Worm (Caenorhabditis elegans): ENCODE results near the gene B0280.9.

Gene B0280.9

DNA sequence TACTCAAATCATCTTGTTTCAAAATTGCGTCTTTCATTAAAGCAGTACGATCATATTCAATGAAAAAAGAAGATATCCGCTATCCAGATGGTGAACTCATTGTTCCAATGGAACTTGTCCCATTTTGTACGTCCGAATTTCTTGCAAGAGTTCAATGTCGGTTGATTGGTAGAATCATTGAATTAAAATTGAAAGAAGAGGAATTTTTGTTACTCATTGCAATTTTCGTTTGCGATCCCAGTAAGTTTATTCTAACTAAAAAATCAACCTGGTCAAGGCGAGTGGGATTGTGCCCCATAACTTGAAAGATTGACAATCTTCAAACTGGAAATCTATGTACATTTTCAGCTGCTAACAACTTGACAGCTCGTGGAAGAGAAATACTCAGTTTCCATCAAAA is 26.2 kb downstream of the B0280.9 start:
- no peak for TF ChIP-seq ceh-43 (GFP tag; optimal IDR thresholded peaks at IDR 0.05)
- no peak for TF ChIP-seq lin-13 (tag; optimal IDR thresholded peaks at IDR 0.05)
- TF ChIP-seq flh-1 (GFP tag; optimal IDR thresholded peaks at IDR 0.05): no peak
- no peak for TF ChIP-seq elt-1 (tag; optimal IDR thresholded peaks at IDR 0.05; ENCODE audit: borderline replicate concordance, insufficient read depth)
- TF ChIP-seq mab-5 (tag; optimal IDR thresholded peaks at IDR 0.05): no peak
- no peak for TF ChIP-seq sptf-1 (tag; optimal IDR thresholded peaks at IDR 0.05)
- TF ChIP-seq elt-3 (tag; optimal IDR thresholded peaks at IDR 0.05): no peak
- TF ChIP-seq ham-2 (GFP tag; optimal IDR thresholded peaks at IDR 0.05): no peak
- no peak for TF ChIP-seq unc-62 (GFP tag; optimal IDR thresholded peaks at IDR 0.05)
- TF ChIP-seq mls-2 (tag; optimal IDR thresholded peaks at IDR 0.05): no peak

DNA sequence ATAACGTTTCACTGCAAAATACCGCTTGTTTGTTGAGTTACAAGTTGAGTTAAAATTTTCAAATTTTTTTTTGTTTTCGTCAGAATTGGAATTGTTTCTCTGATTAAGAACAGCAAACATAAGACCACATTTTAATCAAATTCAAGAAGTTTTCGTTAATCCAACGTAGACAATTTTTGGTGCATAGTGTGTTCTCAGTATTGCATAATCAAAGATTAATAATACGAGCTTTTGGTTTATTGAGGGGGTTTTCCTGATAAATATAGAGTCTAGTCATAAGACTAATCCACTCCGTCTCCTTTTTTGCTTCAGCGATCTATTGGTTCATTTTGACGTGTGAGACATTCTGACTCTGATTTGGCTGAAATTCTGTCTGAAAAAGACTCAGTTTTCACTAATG is 27.5 kb downstream of the B0280.9 start, which contains the start of gene nhr-9:
Gene nhr-9, plus strand, starts transcription at position 307 of the 400 bp plus-strand sequence.
- TF ChIP-seq unc-39 (tag; optimal IDR thresholded peaks at IDR 0.05) (no peak), hlh-1 (tag; optimal IDR thresholded peaks at IDR 0.05) (no peak), pha-4 (tag; optimal IDR thresholded peaks at IDR 0.05) (no peak), bed-3 (GFP tag; optimal IDR thresholded peaks at IDR 0.05) (no peak), flh-1 (GFP tag; optimal IDR thresholded peaks at IDR 0.05) (no peak), ces-1 (GFP tag; optimal IDR thresholded peaks at IDR 0.05) (no peak), ham-2 (GFP tag; optimal IDR thresholded peaks at IDR 0.05) (no peak), lsy-2 (tag; optimal IDR thresholded peaks at IDR 0.05) (no peak), lin-32 (GFP tag; optimal IDR thresholded peaks at IDR 0.05) (no peak), mls-2 (tag; optimal IDR thresholded peaks at IDR 0.05) (no peak), M03D4.4 (tag; optimal IDR thresholded peaks at IDR 0.05) (no peak), ztf-11 (tag; optimal IDR thresholded peaks at IDR 0.05) (no peak), elt-3 (tag; optimal IDR thresholded peaks at IDR 0.05) (no peak), tbx-8 (GFP tag; optimal IDR thresholded peaks at IDR 0.05) (no peak), unc-120 (tag; optimal IDR thresholded peaks at IDR 0.05; ENCODE audit: poor library complexity, severe bottlenecking) (no peak)

DNA sequence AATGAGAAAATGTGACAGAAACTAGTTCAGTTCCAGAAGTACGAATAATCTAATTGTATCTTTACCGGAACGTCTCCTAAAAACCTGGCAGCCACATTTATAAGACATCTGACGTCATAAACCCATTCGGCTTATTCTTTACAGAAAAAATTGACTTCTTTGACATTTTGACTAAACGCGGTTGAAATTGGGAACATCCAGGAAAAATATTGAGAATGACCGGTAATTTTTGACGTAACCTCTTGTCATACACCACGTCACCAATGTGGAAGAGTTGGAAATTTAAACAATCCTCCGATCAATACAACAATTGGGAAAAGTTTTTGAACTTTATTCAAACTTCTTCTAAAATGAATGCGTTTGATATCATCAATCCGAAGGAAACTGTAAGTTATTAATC is 31.7 kb downstream of the B0280.9 start, which contains the start of gene ZK418.2:
Gene ZK418.2, plus strand, starts transcription at position 301 of the 400 bp plus-strand sequence.
- no peak for TF ChIP-seq bed-3 (GFP tag; optimal IDR thresholded peaks at IDR 0.05)
- no peak for TF ChIP-seq elt-1 (tag; optimal IDR thresholded peaks at IDR 0.05; ENCODE audit: borderline replicate concordance, insufficient read depth)
- TF ChIP-seq unc-62 (GFP tag; optimal IDR thresholded peaks at IDR 0.05): no peak
- no peak for TF ChIP-seq M03D4.4 (tag; optimal IDR thresholded peaks at IDR 0.05)
- TF ChIP-seq drap-1 (GFP tag; optimal IDR thresholded peaks at IDR 0.05): no peak
- no peak for TF ChIP-seq cnd-1 (tag; optimal IDR thresholded peaks at IDR 0.05)
- TF ChIP-seq nhr-76 (tag; optimal IDR thresholded peaks at IDR 0.05): no peak
- no peak for TF ChIP-seq zip-8 (tag; optimal IDR thresholded peaks at IDR 0.05)
- TF ChIP-seq ceh-39 (tag; optimal IDR thresholded peaks at IDR 0.05): no peak
- no peak for TF ChIP-seq sem-2 (GFP tag; optimal IDR thresholded peaks at IDR 0.05)
- no peak for TF ChIP-seq ztf-11 (tag; optimal IDR thresholded peaks at IDR 0.05)
- no peak for TF ChIP-seq unc-39 (tag; optimal IDR thresholded peaks at IDR 0.05)
- TF ChIP-seq lin-32 (GFP tag; optimal IDR thresholded peaks at IDR 0.05): no peak
- TF ChIP-seq nhr-2 (tag; optimal IDR thresholded peaks at IDR 0.05): no peak
- no peak for TF ChIP-seq ceh-83 (GFP tag; optimal IDR thresholded peaks at IDR 0.05)
- no peak for TF ChIP-seq ces-1 (GFP tag; optimal IDR thresholded peaks at IDR 0.05)
- TF ChIP-seq snpc-4 (tag; optimal IDR thresholded peaks at IDR 0.05): no peak
- TF ChIP-seq tbx-8 (GFP tag; optimal IDR thresholded peaks at IDR 0.05): no peak

DNA sequence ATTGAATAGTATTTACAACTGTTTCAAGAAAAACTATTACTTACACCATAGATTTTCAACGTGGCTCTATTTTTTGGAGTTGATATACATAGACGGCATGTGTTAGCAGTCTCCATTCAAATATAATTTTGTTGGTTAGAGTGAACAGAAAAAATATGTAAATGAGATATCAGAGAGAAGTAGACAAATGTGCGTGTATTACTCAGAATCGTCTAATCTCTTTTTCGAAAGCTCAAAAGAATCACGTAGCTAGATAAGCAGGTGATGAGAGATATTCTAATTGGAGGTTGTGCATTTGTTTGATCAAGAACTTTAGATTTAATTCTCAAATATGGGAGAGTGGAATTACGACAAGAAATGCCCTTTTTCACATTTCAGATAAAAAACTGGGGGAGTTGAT is 32.1 kb downstream of the B0280.9 start, which contains the start of gene ZK418.10:
Gene ZK418.10, minus strand, starts transcription at position 148 of the 400 bp plus-strand sequence.
- TF ChIP-seq nhr-237 (tag; optimal IDR thresholded peaks at IDR 0.05) (no peak), lin-13 (tag; optimal IDR thresholded peaks at IDR 0.05) (no peak), elt-3 (tag; optimal IDR thresholded peaks at IDR 0.05) (no peak), elt-1 (tag; optimal IDR thresholded peaks at IDR 0.05; ENCODE audit: borderline replicate concordance, insufficient read depth) (no peak), mep-1 (tag; optimal IDR thresholded peaks at IDR 0.05) (no peak), M03D4.4 (tag; optimal IDR thresholded peaks at IDR 0.05) (no peak), lsy-2 (tag; optimal IDR thresholded peaks at IDR 0.05) (no peak), mls-2 (tag; optimal IDR thresholded peaks at IDR 0.05) (no peak), snpc-4 (tag; optimal IDR thresholded peaks at IDR 0.05) (no peak), lin-32 (GFP tag; optimal IDR thresholded peaks at IDR 0.05) (no peak), cnd-1 (tag; optimal IDR thresholded peaks at IDR 0.05) (no peak), ceh-83 (GFP tag; optimal IDR thresholded peaks at IDR 0.05) (no peak), ceh-43 (GFP tag; optimal IDR thresholded peaks at IDR 0.05) (no peak), tbx-8 (GFP tag; optimal IDR thresholded peaks at IDR 0.05) (no peak), drap-1 (GFP tag; optimal IDR thresholded peaks at IDR 0.05) (no peak), nhr-28 (tag; optimal IDR thresholded peaks at IDR 0.05) (no peak)

Measured in whole organism, mixed stage, embryonic.